Worm (Caenorhabditis elegans) whole organism, L4/young adult: ENCODE data around the gene cest-5.2.

ENCODE experiments used
- W03F9.2 ChIP-seq: fragments of 150-350 bp; optimal IDR thresholded peaks from 2 replicates; lab custom pipeline; 2014; ENCODE audit warnings: missing biosample characterization, missing genetic modification characterization
- dao-5 ChIP-seq: sonication (generic microtip); optimal IDR thresholded peaks from 2 replicates; lab custom pipeline; 2016; ENCODE audit warnings: missing genotype, missing genetic modification characterization, moderate library complexity, missing compliant biosample characterization

DNA sequence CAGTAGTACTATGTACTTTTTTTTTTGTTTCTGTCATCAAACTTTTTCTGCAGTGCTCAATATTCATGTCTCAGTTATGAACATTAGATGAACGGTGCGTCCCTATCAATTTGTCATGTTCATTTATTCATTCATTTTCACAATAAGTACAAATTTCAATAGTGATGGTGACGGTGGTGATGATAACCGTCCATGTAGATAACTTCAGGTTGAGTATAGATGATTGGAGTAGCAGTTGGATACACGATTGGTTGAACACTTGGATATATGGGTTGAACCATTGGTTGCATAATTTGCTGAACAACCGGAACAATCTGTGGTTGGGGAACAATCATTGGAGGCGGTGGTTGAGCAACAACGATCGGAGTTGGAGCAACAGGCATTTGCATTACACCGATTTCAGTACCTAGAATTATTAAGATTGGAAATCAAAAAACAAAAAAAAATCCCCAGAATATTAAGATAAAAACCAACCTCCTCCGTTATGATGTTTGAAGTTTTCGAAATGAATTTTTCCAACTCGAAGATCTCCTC is 39.6 kb downstream of the cest-5.2 start:
- TF ChIP-seq W03F9.2 = no peak
- no peak for TF ChIP-seq dao-5
